Worm (Caenorhabditis elegans) whole organism, mixed stage, embryonic: ENCODE measurements around the gene F29A7.6.

ENCODE experiments used
- ces-1 ChIP-seq: fragments of 150-350 bp; optimal IDR thresholded peaks from 2 replicates; lab custom pipeline; 2014; ENCODE audit warnings: missing biosample characterization, missing genetic modification reagents, missing genetic modification characterization
- hlh-1 ChIP-seq: fragments of 150-350 bp; optimal IDR thresholded peaks from 2 replicates; lab custom pipeline; 2014; ENCODE audit warnings: missing biosample characterization, missing genetic modification reagents, missing genetic modification characterization
- nhr-28 ChIP-seq: fragments of 150-350 bp; optimal IDR thresholded peaks from 2 replicates; lab custom pipeline; 2014; ENCODE audit warnings: missing biosample characterization, missing genetic modification characterization
- unc-62 ChIP-seq: fragments of 150-350 bp; optimal IDR thresholded peaks from 2 replicates; lab custom pipeline; 2014; ENCODE audit warnings: missing biosample characterization, missing genetic modification reagents, missing genetic modification characterization

DNA sequence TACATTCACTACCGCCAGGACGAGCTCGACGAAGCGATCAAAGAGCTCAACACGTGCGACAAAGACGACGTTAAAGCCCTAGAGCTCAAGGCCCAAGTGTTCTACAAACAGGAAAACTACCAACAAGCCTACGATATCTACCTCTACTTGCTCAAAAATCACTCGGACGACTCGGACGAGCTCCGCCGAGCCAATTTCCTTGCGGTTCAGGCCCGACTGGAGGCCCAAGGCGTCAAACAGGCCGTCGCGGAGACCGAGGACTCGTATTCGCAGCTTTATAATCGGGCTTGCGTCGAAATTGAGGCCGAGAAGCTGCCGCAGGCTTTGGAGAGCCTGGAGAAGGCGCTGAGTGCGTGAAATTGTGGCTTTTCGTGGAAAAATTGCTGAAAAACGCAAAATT is 35.4 kb upstream of the F29A7.6 start:
- TF ChIP-seq hlh-1 (no peak), unc-62 (GFP tag; lab: Kevin White, UChicago) (no peak), nhr-28 (no peak), ces-1 (GFP tag; lab: Kevin White, UChicago) (no peak)
